Worm (Caenorhabditis elegans) whole organism, L2 larva: ENCODE data around the gene cls-2.
A peak's percentile ranks its signal among the peaks of the same experiment; 100 is the strongest.

Experiments
- F13H6.1 ChIP-seq: sonication (generic microtip); optimal IDR thresholded peaks from 2 replicates; lab custom pipeline; 2016; ENCODE audit warnings: missing genetic modification characterization, missing compliant biosample characterization
- R02D3.7 ChIP-seq: fragments of 150-350 bp; optimal IDR thresholded peaks from 2 replicates; lab custom pipeline; 2014; ENCODE audit warnings: missing biosample characterization, missing genetic modification characterization
- ZK546.5 ChIP-seq: sonication (generic microtip); optimal IDR thresholded peaks from 2 replicates; lab custom pipeline; 2017; ENCODE audit warnings: missing biosample characterization, missing genetic modification characterization
- alr-1 ChIP-seq: fragments of 150-350 bp; optimal IDR thresholded peaks from 2 replicates; lab custom pipeline; 2014; ENCODE audit warnings: missing biosample characterization, missing genetic modification characterization
- aly-2 ChIP-seq: fragments of 150-350 bp; optimal IDR thresholded peaks from 2 replicates; lab custom pipeline; 2014; ENCODE audit warnings: missing biosample characterization, missing genetic modification characterization
- ceh-16 ChIP-seq: fragments of 150-350 bp; optimal IDR thresholded peaks from 2 replicates; lab custom pipeline; 2014; ENCODE audit warnings: missing biosample characterization, missing genetic modification characterization
- crh-2 ChIP-seq: sonication (generic microtip); optimal IDR thresholded peaks from 2 replicates; lab custom pipeline; 2017; ENCODE audit warnings: missing biosample characterization, missing genetic modification characterization
- dmd-4 ChIP-seq: sonication (generic microtip); optimal IDR thresholded peaks from 2 replicates; lab custom pipeline; 2017; ENCODE audit warnings: missing biosample characterization, missing genetic modification characterization
- elt-3 ChIP-seq: sonication (generic microtip); optimal IDR thresholded peaks from 2 replicates; lab custom pipeline; 2017; ENCODE audit warnings: missing biosample characterization, missing genetic modification characterization
- fos-1 ChIP-seq: fragments of 150-350 bp; optimal IDR thresholded peaks from 2 replicates; lab custom pipeline; 2014; ENCODE audit warnings: missing biosample characterization, missing genetic modification characterization
- gmeb-1 ChIP-seq: fragments of 150-350 bp; optimal IDR thresholded peaks from 2 replicates; lab custom pipeline; 2014; ENCODE audit warnings: missing biosample characterization, missing genetic modification characterization
- lin-39 ChIP-seq: fragments of 150-350 bp; optimal IDR thresholded peaks from 2 replicates; lab custom pipeline; 2014; ENCODE audit warnings: missing biosample characterization, missing genetic modification reagents, missing genetic modification characterization
- lsy-2 ChIP-seq, 2 experiments: fragments of 150-350 bp in 1 of 2; sonication (generic microtip) in 1 of 2; optimal IDR thresholded peaks; 2 replicates each; lab custom pipeline; 2014 to 2017; ENCODE audit warnings: missing biosample characterization in 2 of 2, missing genetic modification characterization in 2 of 2
- mab-5 ChIP-seq: fragments of 150-350 bp; optimal IDR thresholded peaks from 2 replicates; lab custom pipeline; 2014; ENCODE audit warnings: missing biosample characterization, missing genetic modification characterization
- mbf-1 ChIP-seq: sonication (generic microtip); optimal IDR thresholded peaks from 2 replicates; lab custom pipeline; 2017; ENCODE audit warnings: missing biosample characterization, missing genetic modification characterization
- mdl-1 ChIP-seq, 2 experiments: fragments of 150-350 bp in 1 of 2; sonication (generic microtip) in 1 of 2; optimal IDR thresholded peaks; 2 replicates each; lab custom pipeline; 2017; ENCODE audit warnings: missing biosample characterization in 2 of 2, missing genetic modification characterization in 2 of 2
- nhr-10 ChIP-seq: sonication (generic microtip); optimal IDR thresholded peaks from 2 replicates; lab custom pipeline; 2017; ENCODE audit warnings: missing biosample characterization, missing genetic modification characterization
- nhr-11 ChIP-seq: fragments of 150-350 bp; optimal IDR thresholded peaks from 2 replicates; lab custom pipeline; 2014; ENCODE audit warnings: missing biosample characterization, missing genetic modification characterization
- nhr-129 ChIP-seq: fragments of 150-350 bp; optimal IDR thresholded peaks from 2 replicates; lab custom pipeline; 2014; ENCODE audit warnings: missing biosample characterization, missing genetic modification characterization
- nhr-21 ChIP-seq: fragments of 150-350 bp; optimal IDR thresholded peaks from 2 replicates; lab custom pipeline; 2014; ENCODE audit warnings: missing biosample characterization, missing genetic modification characterization
- nhr-237 ChIP-seq: fragments of 150-350 bp; optimal IDR thresholded peaks from 2 replicates; lab custom pipeline; 2014; ENCODE audit warnings: missing biosample characterization, missing genetic modification characterization
- nhr-6 ChIP-seq: fragments of 150-350 bp; optimal IDR thresholded peaks from 2 replicates; lab custom pipeline; 2014; ENCODE audit warnings: missing biosample characterization, missing genetic modification characterization
- nhr-77 ChIP-seq: fragments of 150-350 bp; optimal IDR thresholded peaks from 2 replicates; lab custom pipeline; 2014; ENCODE audit warnings: missing biosample characterization, missing genetic modification characterization
- sem-4 ChIP-seq: fragments of 150-350 bp; optimal IDR thresholded peaks from 2 replicates; lab custom pipeline; 2014; ENCODE audit warnings: missing biosample characterization, missing genetic modification reagents, missing genetic modification characterization
- skn-1 ChIP-seq: sonication (generic microtip); optimal IDR thresholded peaks from 2 replicates; lab custom pipeline; 2017; ENCODE audit warnings: missing biosample characterization, missing genetic modification characterization
- sma-3 ChIP-seq: sonication (generic microtip); optimal IDR thresholded peaks from 2 replicates; lab custom pipeline; 2016; ENCODE audit warnings: missing genetic modification reagents, missing genetic modification characterization, missing compliant biosample characterization
- sma-9 ChIP-seq, 2 experiments: fragments of 150-350 bp in 1 of 2; sonication (generic microtip) in 1 of 2; optimal IDR thresholded peaks; 2 replicates each; lab custom pipeline; 2014 to 2016; ENCODE audit warnings: missing genetic modification characterization in 2 of 2, mild to moderate bottlenecking in 1 of 2, missing biosample characterization in 1 of 2, missing compliant biosample characterization in 1 of 2, missing genetic modification reagents in 1 of 2, moderate library complexity in 1 of 2
- snpc-4 ChIP-seq: fragments of 150-350 bp; optimal IDR thresholded peaks from 2 replicates; lab custom pipeline; 2014; ENCODE audit warnings: missing biosample characterization, missing genetic modification characterization
- unc-39 ChIP-seq: fragments of 150-350 bp; optimal IDR thresholded peaks from 2 replicates; lab custom pipeline; 2014; ENCODE audit warnings: missing biosample characterization, missing genetic modification characterization
- unc-55 ChIP-seq: fragments of 150-350 bp; sonication (generic microtip); optimal IDR thresholded peaks from 3 replicates; lab custom pipeline; 2014; ENCODE audit warnings: missing biosample characterization, missing genetic modification reagents, missing genetic modification characterization
- zag-1 ChIP-seq: fragments of 150-350 bp; optimal IDR thresholded peaks from 2 replicates; lab custom pipeline; 2014; ENCODE audit warnings: missing biosample characterization, missing genetic modification characterization
- ztf-11 ChIP-seq: sonication (generic microtip); optimal IDR thresholded peaks from 2 replicates; lab custom pipeline; 2017; ENCODE audit warnings: missing biosample characterization, missing genetic modification characterization
- ztf-4 ChIP-seq: fragments of 150-350 bp; optimal IDR thresholded peaks from 2 replicates; lab custom pipeline; 2014; ENCODE audit warnings: missing biosample characterization, missing genetic modification characterization

cls-2 gene

DNA sequence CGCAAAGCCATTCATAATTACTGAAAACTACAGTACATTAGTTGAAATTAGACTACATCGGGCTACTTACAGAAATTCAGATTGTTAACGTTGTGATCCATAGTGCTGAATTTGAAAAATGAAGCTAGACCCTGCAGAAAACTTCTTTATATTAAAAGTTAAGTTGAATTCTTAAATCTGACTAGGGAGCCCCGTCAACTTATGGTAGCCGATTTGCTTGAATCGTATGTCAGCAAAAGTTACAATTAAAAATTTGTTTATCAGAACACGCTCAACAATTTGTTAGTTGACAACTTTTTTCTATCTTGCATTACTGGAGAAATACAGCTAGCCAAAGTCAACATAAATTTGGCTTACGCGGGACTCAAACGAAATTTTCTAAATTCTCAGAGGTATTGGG is 32.3 kb upstream of the cls-2 start, which contains the start of gene F59B2.14:
TSS of gene F59B2.14 (minus strand) at position 101 of the 400 bp plus-strand sequence.
- TF ChIP-seq gmeb-1 (tag; lab: Kevin White, UChicago) (no peak), alr-1 (tag; lab: Kevin White, UChicago) (no peak), skn-1 (no peak), R02D3.7 (tag; lab: Kevin White, UChicago) (no peak), nhr-129 (no peak), aly-2 (tag; lab: Kevin White, UChicago) (no peak), F13H6.1 (no peak), mab-5 (tag; lab: Kevin White, UChicago) (no peak), nhr-237 (tag; lab: Kevin White, UChicago) (no peak), ztf-4 (tag; lab: Kevin White, UChicago) (no peak), ztf-11 (no peak), dmd-4 (tag; lab: Kevin White, UChicago) (no peak), unc-55 (GFP tag; lab: Kevin White, UChicago) (no peak), lin-39 (tag; lab: Kevin White, UChicago) (no peak), mbf-1 (no peak), nhr-77 (tag; lab: Kevin White, UChicago) (no peak)

DNA sequence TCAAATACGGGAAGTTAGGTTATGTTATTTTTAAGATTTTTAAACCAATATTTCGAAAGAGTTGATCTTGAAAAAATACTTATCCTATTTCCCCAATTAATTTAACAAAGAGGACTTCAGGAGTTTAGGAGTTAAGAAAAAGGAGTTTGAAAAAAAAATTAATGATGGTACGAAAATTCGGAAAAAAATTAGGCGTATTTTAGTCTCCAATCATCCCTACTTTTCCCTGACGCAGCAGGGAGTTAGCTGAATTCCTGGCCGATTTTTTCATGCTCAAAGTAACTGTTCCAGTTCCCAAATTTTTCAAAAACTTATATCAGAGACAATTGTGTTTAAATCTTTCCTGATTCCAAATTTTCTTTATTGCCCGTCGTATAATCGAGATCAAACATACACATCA is 31.2 kb upstream of the cls-2 start:
- TF ChIP-seq zag-1 (tag; lab: Kevin White, UChicago), result no peak
- no peak for TF ChIP-seq F13H6.1
- no peak for TF ChIP-seq mdl-1 (tag; optimal IDR thresholded peaks at IDR 0.05; lab: Kevin White, UChicago)
- TF ChIP-seq sem-4 (tag; lab: Kevin White, UChicago), result no peak
- TF ChIP-seq nhr-6 (tag; lab: Kevin White, UChicago), result no peak
- no peak for TF ChIP-seq nhr-10 (tag; lab: Kevin White, UChicago)
- no peak for TF ChIP-seq ceh-16 (tag; lab: Kevin White, UChicago)
- no peak for TF ChIP-seq sma-9 (GFP tag; optimal IDR thresholded peaks at IDR 0.05; lab: Kevin White, UChicago)
- TF ChIP-seq sma-9 (tag; optimal IDR thresholded peaks at IDR 0.05; lab: Kevin White, UChicago), result no peak
- no peak for TF ChIP-seq ZK546.5
- no peak for TF ChIP-seq nhr-11
- TF ChIP-seq mbf-1, result no peak

DNA sequence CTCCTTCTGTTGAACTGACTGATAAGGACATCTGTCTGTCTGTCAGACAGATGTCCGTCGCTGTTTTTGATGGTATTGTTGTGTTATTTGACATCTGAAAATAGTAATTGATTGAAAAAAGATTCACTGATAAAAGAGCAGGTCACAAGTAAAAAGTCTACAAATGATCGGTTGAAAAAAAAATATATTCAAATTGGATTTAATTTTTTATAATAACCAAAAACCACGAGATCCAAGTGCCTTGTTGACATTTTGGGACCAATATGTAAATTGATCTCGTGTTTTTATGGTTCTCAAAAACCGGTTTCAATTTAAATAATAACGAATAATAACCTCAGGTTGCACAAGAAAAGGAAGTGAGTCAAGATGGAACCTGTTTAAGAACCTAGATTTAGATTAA is 27.9 kb upstream of the cls-2 start, which contains the start of gene F59B2.13:
TSS of gene F59B2.13 (minus strand) at position 101 of the 400 bp plus-strand sequence.
- TF ChIP-seq snpc-4 (tag; lab: Kevin White, UChicago), result no peak
- no peak for TF ChIP-seq sem-4 (tag; lab: Kevin White, UChicago)
- TF ChIP-seq, all 48 proteins: peak for 0

DNA sequence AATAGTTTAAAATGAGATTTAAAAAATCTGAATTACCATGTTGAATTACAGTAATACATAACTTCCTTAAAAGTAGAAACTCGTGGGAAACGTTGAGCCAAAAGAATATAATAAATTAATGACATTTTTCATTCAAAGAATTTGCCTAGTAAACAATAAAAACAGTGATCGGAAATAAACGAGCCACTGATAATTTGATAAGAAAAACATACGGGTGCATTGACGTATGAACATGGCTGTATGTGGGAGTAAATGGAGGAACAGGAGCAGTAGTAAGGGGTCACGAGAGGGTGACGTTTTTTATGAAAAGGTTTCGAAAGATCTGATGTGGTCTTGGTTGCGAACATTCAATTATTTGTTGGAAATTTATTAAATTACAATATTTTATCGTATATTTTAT is 24.0 kb upstream of the cls-2 start:
- peak in 1 of 2 experiments; percentile 4 for TF ChIP-seq lsy-2 (tag; optimal IDR thresholded peaks at IDR 0.05; lab: Kevin White, UChicago)
- TF ChIP-seq F13H6.1, result no peak
- no peak for TF ChIP-seq alr-1 (tag; lab: Kevin White, UChicago)
- TF ChIP-seq skn-1, result no peak
- TF ChIP-seq ceh-16 (tag; lab: Kevin White, UChicago), result no peak
- TF ChIP-seq dmd-4 (tag; lab: Kevin White, UChicago), result no peak
- no peak for TF ChIP-seq nhr-11
- no peak for TF ChIP-seq unc-39 (tag; lab: Kevin White, UChicago)
- TF ChIP-seq fos-1, result peak; percentile 45

DNA sequence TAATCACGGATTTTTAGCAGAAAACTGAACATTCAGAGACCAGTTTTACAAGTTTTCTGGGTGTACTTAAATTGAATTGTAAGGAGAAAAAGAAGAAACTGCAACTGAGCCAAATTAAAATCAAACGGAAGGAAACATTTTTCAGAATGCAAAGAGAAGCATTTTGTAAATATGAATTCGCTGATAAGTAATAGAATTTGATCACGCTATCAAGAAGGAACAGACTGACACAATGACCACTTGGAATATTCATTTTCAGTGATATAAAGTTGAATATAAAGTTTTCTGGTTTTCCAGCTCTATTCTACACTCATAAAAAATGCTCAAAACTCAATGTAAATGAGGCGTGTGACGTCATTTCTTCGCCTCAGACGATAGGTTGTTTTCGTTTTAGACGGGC is 20.7 kb upstream of the cls-2 start:
- TF ChIP-seq fos-1, result peak; percentile 48
- no peak for TF ChIP-seq sma-3
- no peak for TF ChIP-seq nhr-21
- no peak for TF ChIP-seq elt-3 (tag; lab: Kevin White, UChicago)
- TF ChIP-seq skn-1, result no peak
- TF ChIP-seq nhr-11, result no peak

DNA sequence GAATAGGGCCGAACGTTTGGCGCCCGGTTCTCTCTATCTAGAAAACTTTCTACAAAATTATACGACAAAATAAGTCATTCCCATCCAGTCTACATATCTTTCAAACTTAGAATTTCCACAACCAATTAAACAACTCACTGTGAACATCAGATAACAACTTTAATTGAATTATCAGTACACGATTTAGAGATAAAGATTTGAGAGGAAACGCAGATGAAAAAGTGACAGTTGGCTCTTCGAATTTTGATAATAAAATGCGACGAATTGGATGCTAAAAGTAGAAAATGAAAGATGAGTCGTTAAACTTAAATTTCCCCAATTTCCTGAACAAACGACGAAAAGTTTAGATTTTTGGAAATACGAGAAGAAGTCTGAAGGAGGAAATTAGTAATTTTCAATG is 19.8 kb upstream of the cls-2 start:
- no peak for TF ChIP-seq lsy-2 (tag; optimal IDR thresholded peaks at IDR 0.05; lab: Kevin White, UChicago)
- no peak for TF ChIP-seq nhr-237 (tag; lab: Kevin White, UChicago)
- TF ChIP-seq fos-1, result peak; percentile 75
- peak; percentile 33 for TF ChIP-seq crh-2 (tag; lab: Kevin White, UChicago)
